Fruit fly (Drosophila melanogaster): ENCODE measurements around the gene p.

- no peak for TF ChIP-seq psq (GFP tag; optimal IDR thresholded peaks at IDR 0.05)
- no peak for TF ChIP-seq N (GFP tag; optimal IDR thresholded peaks at IDR 0.05)
- no peak for TF ChIP-seq tai (GFP tag; optimal IDR thresholded peaks at IDR 0.05)
- no peak for TF ChIP-seq Dfd (GFP tag; optimal IDR thresholded peaks at IDR 0.05)
- TF ChIP-seq Hr83 (GFP tag; optimal IDR thresholded peaks at IDR 0.05; ENCODE audit: poor library complexity, severe bottlenecking) = no peak
- TF ChIP-seq sv (GFP tag; optimal IDR thresholded peaks at IDR 0.05) = no peak
- no peak for TF ChIP-seq h (GFP tag; optimal IDR thresholded peaks at IDR 0.05)
- no peak for TF ChIP-seq OdsH (GFP tag; optimal IDR thresholded peaks at IDR 0.05)
- TF ChIP-seq pan (optimal IDR thresholded peaks at IDR 0.05) = no peak
- no peak for TF ChIP-seq dmrt93B (GFP tag; optimal IDR thresholded peaks at IDR 0.05)
- no peak for TF ChIP-seq Dif (GFP tag; optimal IDR thresholded peaks at IDR 0.05; ENCODE audit: partially characterized antibody)
- TF ChIP-seq Sp1 (GFP tag; optimal IDR thresholded peaks at IDR 0.05) = no peak
- TF ChIP-seq CG32264 (GFP tag; optimal IDR thresholded peaks at IDR 0.05) = no peak
Observed at dm6 chr3R:8664699-8665340, 5.7 kb downstream of the p start.
